Worm (Caenorhabditis elegans): ENCODE data around the gene str-248.
A peak's percentile ranks its signal among the peaks of the same experiment; 100 is the strongest.
"Not testable (repeated sequence)": the region's sequence is repeated elsewhere in the genome, so short reads cannot be mapped to it uniquely, and the experiment has no call there.

str-248 gene

ce11 chrV:15644575-15644974 is 15.1 kb upstream of the str-248 start, which contains the start of gene str-23:
str-23 (plus strand) TSS chrV:15644875.
- TF ChIP-seq tbx-11 (GFP tag; IDR thresholded peaks at IDR 0.05), result no peak
- TF ChIP-seq pes-1 (GFP tag; IDR thresholded peaks at IDR 0.05), result no peak
- TF ChIP-seq ceh-13 (GFP tag; optimal IDR thresholded peaks at IDR 0.05), result no peak
- no peak for TF ChIP-seq ama-1 (optimal IDR thresholded peaks at IDR 0.05)
- TF ChIP-seq B0310.2 (tag; optimal IDR thresholded peaks at IDR 0.05), result no peak
- TF ChIP-seq sea-1 (GFP tag; conservative IDR thresholded peaks at IDR 0.05), result no peak
- no peak for TF ChIP-seq tbx-37 (GFP tag; conservative IDR thresholded peaks at IDR 0.05)
- TF ChIP-seq tra-4 (tag; optimal IDR thresholded peaks at IDR 0.05), result no peak
- TF ChIP-seq hmbx-1 (tag; optimal IDR thresholded peaks at IDR 0.05), result no peak
- no peak for TF ChIP-seq hmg-4 (GFP tag; optimal IDR thresholded peaks at IDR 0.05)
- TF ChIP-seq ceh-36 (tag; optimal IDR thresholded peaks at IDR 0.05), result no peak

- not testable (repeated sequence) for TF ChIP-seq ama-1 (optimal IDR thresholded peaks at IDR 0.05); scrt-1 (GFP tag; IDR thresholded peaks at IDR 0.05); B0310.2 (tag; optimal IDR thresholded peaks at IDR 0.05)
These were observed 13.7 kb upstream of the str-248 start, which contains the start of gene C55A1.4 for ce11 chrV:15643192-15643591. C55A1.4 (minus strand) TSS chrV:15643292.

- TF ChIP-seq B0310.2 (tag; optimal IDR thresholded peaks at IDR 0.05), result no peak
- no peak for TF ChIP-seq ceh-13 (GFP tag; optimal IDR thresholded peaks at IDR 0.05)
- no peak for TF ChIP-seq tbx-37 (GFP tag; conservative IDR thresholded peaks at IDR 0.05)
- no peak for TF ChIP-seq ceh-36 (tag; optimal IDR thresholded peaks at IDR 0.05)
- no peak for TF ChIP-seq flt-1 (GFP tag; IDR thresholded peaks at IDR 0.05)
- TF ChIP-seq hnd-1 (tag; optimal IDR thresholded peaks at IDR 0.05), result no peak
- no peak for TF ChIP-seq ama-1 (optimal IDR thresholded peaks at IDR 0.05)
These were observed 9.4 kb upstream of the str-248 start, which contains the start of gene srz-44 for ce11 chrV:15638853-15639252. srz-44 (minus strand) TSS chrV:15638953.

- TF ChIP-seq sea-1 (GFP tag; conservative IDR thresholded peaks at IDR 0.05), result no peak
- no peak for TF ChIP-seq flt-1 (GFP tag; IDR thresholded peaks at IDR 0.05)
- no peak for TF ChIP-seq ceh-36 (tag; optimal IDR thresholded peaks at IDR 0.05)
- TF ChIP-seq ets-7 (tag; optimal IDR thresholded peaks at IDR 0.05), result no peak
- TF ChIP-seq ama-1 (optimal IDR thresholded peaks at IDR 0.05), result no peak
- no peak for TF ChIP-seq hmbx-1 (tag; optimal IDR thresholded peaks at IDR 0.05)
- no peak for TF ChIP-seq B0310.2 (tag; optimal IDR thresholded peaks at IDR 0.05)
- TF ChIP-seq tbx-11 (GFP tag; IDR thresholded peaks at IDR 0.05), result no peak
These were observed 3.9 kb downstream of the str-248 start, which contains the start of gene C55A1.11 for ce11 chrV:15625561-15625960. C55A1.11 (plus strand) TSS chrV:15625861.

- no peak for TF ChIP-seq flt-1 (GFP tag; IDR thresholded peaks at IDR 0.05)
- TF ChIP-seq hnd-1 (tag; optimal IDR thresholded peaks at IDR 0.05), result no peak
- TF ChIP-seq F13C5.2 (tag; optimal IDR thresholded peaks at IDR 0.05), result no peak
- no peak for TF ChIP-seq ceh-13 (GFP tag; optimal IDR thresholded peaks at IDR 0.05)
- no peak for TF ChIP-seq pes-1 (GFP tag; IDR thresholded peaks at IDR 0.05)
- TF ChIP-seq B0310.2 (tag; optimal IDR thresholded peaks at IDR 0.05), result no peak
- no peak for TF ChIP-seq tbx-11 (GFP tag; IDR thresholded peaks at IDR 0.05)
- no peak for TF ChIP-seq tbx-37 (GFP tag; conservative IDR thresholded peaks at IDR 0.05)
- no peak for TF ChIP-seq tra-4 (tag; optimal IDR thresholded peaks at IDR 0.05)
- no peak for TF ChIP-seq ets-7 (tag; optimal IDR thresholded peaks at IDR 0.05)
- TF ChIP-seq sea-1 (GFP tag; conservative IDR thresholded peaks at IDR 0.05), result no peak
- no peak for TF ChIP-seq hmg-4 (GFP tag; optimal IDR thresholded peaks at IDR 0.05)
These were observed 7.9 kb downstream of the str-248 start, which contains the start of gene C55A1.1 for ce11 chrV:15621518-15621917. C55A1.1 (plus strand) TSS chrV:15621818.

ce11 chrV:15614534-15614933 is 14.9 kb downstream of the str-248 start:
- TF ChIP-seq hmg-4 (GFP tag; optimal IDR thresholded peaks at IDR 0.05), result no peak
- no peak for TF ChIP-seq ama-1 (optimal IDR thresholded peaks at IDR 0.05)
- no peak for TF ChIP-seq B0310.2 (tag; optimal IDR thresholded peaks at IDR 0.05)
- TF ChIP-seq ceh-13 (GFP tag; optimal IDR thresholded peaks at IDR 0.05), result no peak
- TF ChIP-seq hmbx-1 (tag; optimal IDR thresholded peaks at IDR 0.05), result no peak
- no peak for TF ChIP-seq pes-1 (GFP tag; IDR thresholded peaks at IDR 0.05)
- no peak for TF ChIP-seq aly-1 (tag; optimal IDR thresholded peaks at IDR 0.05)
- no peak for TF ChIP-seq tbx-11 (GFP tag; IDR thresholded peaks at IDR 0.05)
- TF ChIP-seq ceh-36 (tag; optimal IDR thresholded peaks at IDR 0.05), result no peak
- no peak for TF ChIP-seq flt-1 (GFP tag; IDR thresholded peaks at IDR 0.05)
- no peak for TF ChIP-seq tbx-37 (GFP tag; conservative IDR thresholded peaks at IDR 0.05)
- no peak for TF ChIP-seq tra-4 (tag; optimal IDR thresholded peaks at IDR 0.05)
- TF ChIP-seq scrt-1 (GFP tag; IDR thresholded peaks at IDR 0.05), result no peak
- no peak for TF ChIP-seq ets-7 (tag; optimal IDR thresholded peaks at IDR 0.05)
- TF ChIP-seq F13C5.2 (tag; optimal IDR thresholded peaks at IDR 0.05), result no peak

ce11 chrV:15612886-15613285 is 16.6 kb downstream of the str-248 start, which contains the start of gene str-263:
str-263 (plus strand) TSS chrV:15613186.
- TF ChIP-seq aly-1 (tag; optimal IDR thresholded peaks at IDR 0.05) (no peak), pes-1 (GFP tag; IDR thresholded peaks at IDR 0.05) (no peak), B0310.2 (tag; optimal IDR thresholded peaks at IDR 0.05) (no peak), hnd-1 (tag; optimal IDR thresholded peaks at IDR 0.05) (no peak), hmg-4 (GFP tag; optimal IDR thresholded peaks at IDR 0.05) (no peak), hmbx-1 (tag; optimal IDR thresholded peaks at IDR 0.05) (no peak), ama-1 (optimal IDR thresholded peaks at IDR 0.05) (no peak), flt-1 (GFP tag; IDR thresholded peaks at IDR 0.05) (no peak), tbx-11 (GFP tag; IDR thresholded peaks at IDR 0.05) (no peak), scrt-1 (GFP tag; IDR thresholded peaks at IDR 0.05) (no peak), tbx-37 (GFP tag; conservative IDR thresholded peaks at IDR 0.05) (no peak)

- TF ChIP-seq F13C5.2 (tag; optimal IDR thresholded peaks at IDR 0.05), result peak; percentile 9
- TF ChIP-seq hmg-4 (GFP tag; optimal IDR thresholded peaks at IDR 0.05), result peak; percentile 16
- TF ChIP-seq tbx-37 (GFP tag; conservative IDR thresholded peaks at IDR 0.05), result no peak
- TF ChIP-seq ets-7 (tag; optimal IDR thresholded peaks at IDR 0.05), result no peak
- 0 out of 2 replicates have a peak, but pooled peaks have one; percentile 19 for TF ChIP-seq sea-1 (GFP tag; conservative IDR thresholded peaks at IDR 0.05)
These were observed 19.0 kb downstream of the str-248 start, which contains the start of the genes fbxa-153 and str-12 for ce11 chrV:15610350-15610940. fbxa-153 (minus strand) TSS chrV:15610384. str-12 (plus strand) TSS chrV:15610890.
